Fruit fly (Drosophila melanogaster) whole organism, embryonic: Measurements from ENCODE around the gene CG17377.

Experiments
- Awh ChIP-seq: fragments of 200-800 bp; sonication (Bioruptor generic); IDR thresholded peaks from 2 replicates; pipeline ENCODE4, ENCODE4 v1.3.6; 2022; ENCODE audit warnings: missing biosample characterization, missing genetic modification characterization
- CG10274 ChIP-seq: fragments of 200-800 bp; sonication (Bioruptor generic); optimal IDR thresholded peaks from 3 replicates; lab custom pipeline; 2017; ENCODE audit warnings: missing biosample characterization, mild to moderate bottlenecking, missing genetic modification characterization
- CG10654 ChIP-seq: fragments of 200-800 bp; sonication (Bioruptor generic); optimal IDR thresholded peaks from 2 replicates; lab custom pipeline; 2016; ENCODE audit warnings: missing biosample characterization, missing genetic modification characterization
- CG11456 ChIP-seq: fragments of 200-800 bp; sonication (Bioruptor generic); IDR thresholded peaks from 3 replicates; pipeline ENCODE4 v1.3.6; 2022; ENCODE audit warnings: missing biosample characterization, missing genetic modification characterization
- CG12155 ChIP-seq: fragments of 200-800 bp; sonication (Bioruptor generic); optimal IDR thresholded peaks from 3 replicates; lab custom pipeline; 2016; ENCODE audit warnings: missing biosample characterization, missing genetic modification characterization
- CG1233 ChIP-seq: fragments of 200-800 bp; sonication (Bioruptor generic); optimal IDR thresholded peaks from 4 replicates; lab custom pipeline; 2018; ENCODE audit warnings: missing biosample characterization, mild to moderate bottlenecking, missing genetic modification characterization
- CG14050 ChIP-seq: fragments of 200-800 bp; sonication (Bioruptor generic); IDR thresholded peaks from 3 replicates; pipeline ENCODE4 v1.3.6; 2022; ENCODE audit warnings: missing biosample characterization, missing genetic modification characterization
- CG14441 ChIP-seq: fragments of 200-800 bp; sonication (Bioruptor generic); IDR thresholded peaks from 2 replicates; pipeline ENCODE4 v1.3.6; 2022; ENCODE audit warnings: missing biosample characterization, missing genetic modification characterization
- CG1529 ChIP-seq: fragments of 200-800 bp; sonication (Bioruptor generic); optimal IDR thresholded peaks from 3 replicates; lab custom pipeline; 2018; ENCODE audit warnings: missing biosample characterization, missing genetic modification characterization
- CG15696 ChIP-seq: fragments of 200-800 bp; sonication (Bioruptor generic); optimal IDR thresholded peaks from 2 replicates; lab custom pipeline; 2019; ENCODE audit warnings: missing biosample characterization, mild to moderate bottlenecking, missing genetic modification characterization, moderate library complexity
- CG1603 ChIP-seq: fragments of 200-800 bp; sonication (Bioruptor generic); optimal IDR thresholded peaks from 2 replicates; lab custom pipeline; 2019; ENCODE audit warnings: missing biosample characterization, mild to moderate bottlenecking, missing genetic modification characterization, moderate library complexity
- CG1647 ChIP-seq: fragments of 200-800 bp; sonication (Bioruptor generic); optimal IDR thresholded peaks from 3 replicates; lab custom pipeline; 2016; ENCODE audit warnings: missing biosample characterization, missing genetic modification characterization
- CG16813 ChIP-seq: fragments of 200-800 bp; sonication (Bioruptor generic); IDR thresholded peaks from 3 replicates; pipeline ENCODE4 v1.3.6; 2022; ENCODE audit warnings: missing biosample characterization, missing genetic modification characterization; ENCODE audit not compliant: partially characterized antibody
- CG16863 ChIP-seq: fragments of 200-800 bp; sonication (Bioruptor generic); optimal IDR thresholded peaks from 3 replicates; lab custom pipeline; 2016; ENCODE audit warnings: missing biosample characterization, missing genetic modification characterization
- CG17328 ChIP-seq: fragments of 200-800 bp; sonication (Bioruptor generic); IDR thresholded peaks from 2 replicates; pipeline ENCODE4 v1.3.6; 2022; ENCODE audit warnings: missing biosample characterization, missing genetic modification characterization
- CG18476 ChIP-seq: fragments of 200-800 bp; sonication (Bioruptor generic); optimal IDR thresholded peaks from 2 replicates; lab custom pipeline; 2016; ENCODE audit warnings: missing biosample characterization, mild to moderate bottlenecking, missing genetic modification characterization
- CG2678 ChIP-seq: fragments of 200-800 bp; sonication (Bioruptor generic); optimal IDR thresholded peaks from 3 replicates; lab custom pipeline; 2019; ENCODE audit warnings: missing biosample characterization, mild to moderate bottlenecking, missing genetic modification characterization, moderate library complexity
- CG2875 ChIP-seq: fragments of 200-800 bp; sonication (Bioruptor generic); optimal IDR thresholded peaks from 2 replicates; lab custom pipeline; 2017; ENCODE audit warnings: missing biosample characterization, mild to moderate bottlenecking, missing genetic modification characterization, missing genetic modification reagents
- CG3065 ChIP-seq: fragments of 200-800 bp; sonication (Bioruptor generic); optimal IDR thresholded peaks from 2 replicates; lab custom pipeline; 2016; ENCODE audit warnings: missing biosample characterization, missing genetic modification characterization
- CG6254 ChIP-seq: fragments of 200-800 bp; sonication (Bioruptor generic); optimal IDR thresholded peaks from 3 replicates; lab custom pipeline; 2017; ENCODE audit warnings: mild to moderate bottlenecking, missing biosample characterization, missing genetic modification reagents, missing genetic modification characterization
- CG6654 ChIP-seq: fragments of 200-800 bp; sonication (Bioruptor generic); optimal IDR thresholded peaks from 2 replicates; lab custom pipeline; 2017; ENCODE audit warnings: missing biosample characterization, mild to moderate bottlenecking, missing genetic modification characterization
- CG6791 ChIP-seq: fragments of 200-800 bp; sonication (Bioruptor generic); IDR thresholded peaks from 3 replicates; pipeline ENCODE4 v1.3.6; 2022; ENCODE audit warnings: missing biosample characterization, missing genetic modification characterization; ENCODE audit not compliant: partially characterized antibody
- CG8388 ChIP-seq: fragments of 200-800 bp; sonication (Bioruptor generic); optimal IDR thresholded peaks from 2 replicates; lab custom pipeline; 2019; ENCODE audit warnings: missing biosample characterization, mild to moderate bottlenecking, missing genetic modification characterization, moderate library complexity
- CG9727 ChIP-seq: fragments of 200-800 bp; sonication (Bioruptor generic); optimal IDR thresholded peaks from 3 replicates; lab custom pipeline; 2017; ENCODE audit warnings: missing biosample characterization, mild to moderate bottlenecking, missing genetic modification characterization
- Dbx ChIP-seq: fragments of 200-800 bp; sonication (Bioruptor generic); IDR thresholded peaks from 3 replicates; pipeline ENCODE4 v1.3.6; 2022; ENCODE audit warnings: missing biosample characterization, missing genetic modification characterization
- Doc3 ChIP-seq: fragments of 200-800 bp; sonication (Bioruptor generic); IDR thresholded peaks from 3 replicates; pipeline ENCODE4 v1.3.6; 2022; ENCODE audit warnings: missing biosample characterization, missing genetic modification characterization; ENCODE audit not compliant: partially characterized antibody
- E2f2 ChIP-seq: fragments of 200-800 bp; sonication (Bioruptor generic); IDR thresholded peaks from 2 replicates; pipeline ENCODE4 v1.3.6; 2022; ENCODE audit warnings: missing biosample characterization, missing genetic modification characterization
- ERR ChIP-seq: fragments of 200-800 bp; sonication (Bioruptor generic); optimal IDR thresholded peaks from 2 replicates; lab custom pipeline; 2016; ENCODE audit warnings: missing biosample characterization, missing genetic modification characterization
- Hr39 ChIP-seq: fragments of >200 bp; optimal IDR thresholded peaks from 2 replicates; lab custom pipeline; 2017
- Lim3 ChIP-seq: fragments of 200-800 bp; sonication (Bioruptor generic); IDR thresholded peaks from 2 replicates; pipeline ENCODE4 v1.3.6; 2022; ENCODE audit warnings: missing biosample characterization, missing genetic modification characterization
- Sox102F ChIP-seq: fragments of 200-800 bp; sonication (Bioruptor generic); optimal IDR thresholded peaks from 2 replicates; lab custom pipeline; 2018; ENCODE audit warnings: missing biosample characterization, mild to moderate bottlenecking, missing genetic modification characterization, moderate library complexity
- bcd ChIP-seq: fragments of 200-800 bp; sonication (Bioruptor generic); optimal IDR thresholded peaks from 2 replicates; lab custom pipeline; 2017; ENCODE audit warnings: missing biosample characterization, mild to moderate bottlenecking, missing genetic modification characterization
- br ChIP-seq: fragments of >200 bp; optimal IDR thresholded peaks from 2 replicates; lab custom pipeline; 2017
- cas ChIP-seq: fragments of 200-800 bp; sonication (Bioruptor generic); IDR thresholded peaks from 2 replicates; pipeline ENCODE4 v1.3.6; 2022; ENCODE audit warnings: missing biosample characterization, missing genetic modification characterization
- crp ChIP-seq, 2 experiments: fragments of 200-800 bp; sonication (Bioruptor generic); optimal IDR thresholded peaks; 2 replicates in 1 of 2; 3 replicates in 1 of 2; lab custom pipeline; 2017; ENCODE audit warnings: missing biosample characterization in 2 of 2, missing genetic modification characterization in 2 of 2, mild to moderate bottlenecking in 1 of 2, moderate library complexity in 1 of 2
- dmrt11E ChIP-seq: fragments of 200-800 bp; sonication (Bioruptor generic); optimal IDR thresholded peaks from 3 replicates; lab custom pipeline; 2018; ENCODE audit warnings: missing biosample characterization, mild to moderate bottlenecking, missing genetic modification characterization, moderate library complexity
- gcm ChIP-seq: fragments of 200-800 bp; sonication (Bioruptor generic); optimal IDR thresholded peaks from 2 replicates; lab custom pipeline; 2019; ENCODE audit warnings: missing biosample characterization, mild to moderate bottlenecking, missing genetic modification characterization, moderate library complexity
- gcm2 ChIP-seq: fragments of 200-800 bp; sonication (Bioruptor generic); optimal IDR thresholded peaks from 2 replicates; lab custom pipeline; 2016; ENCODE audit warnings: missing biosample characterization, missing genetic modification characterization
- her ChIP-seq: fragments of 200-800 bp; sonication (Bioruptor generic); optimal IDR thresholded peaks from 2 replicates; lab custom pipeline; 2016; ENCODE audit warnings: missing biosample characterization, missing genetic modification characterization
- kah ChIP-seq: fragments of 200-800 bp; sonication (Bioruptor generic); optimal IDR thresholded peaks from 2 replicates; lab custom pipeline; 2018; ENCODE audit warnings: missing biosample characterization, mild to moderate bottlenecking, missing genetic modification characterization
- kay ChIP-seq: fragments of 200-800 bp; sonication (Bioruptor generic); optimal IDR thresholded peaks from 2 replicates; lab custom pipeline; 2016; ENCODE audit warnings: missing biosample characterization, missing genetic modification characterization
- ken ChIP-seq: fragments of 200-800 bp; sonication (Bioruptor generic); IDR thresholded peaks from 3 replicates; pipeline ENCODE4 v1.3.6; 2022; ENCODE audit warnings: missing biosample characterization, missing genetic modification characterization
- maf-S ChIP-seq: fragments of 200-800 bp; sonication (Bioruptor generic); optimal IDR thresholded peaks from 2 replicates; lab custom pipeline; 2016; ENCODE audit warnings: missing biosample characterization, missing genetic modification characterization
- oc ChIP-seq: fragments of 200-800 bp; sonication (Bioruptor generic); optimal IDR thresholded peaks from 2 replicates; lab custom pipeline; 2018; ENCODE audit warnings: missing biosample characterization, mild to moderate bottlenecking, missing genetic modification characterization, moderate library complexity
- odd ChIP-seq: fragments of 200-800 bp; sonication (Bioruptor generic); optimal IDR thresholded peaks from 2 replicates; lab custom pipeline; 2017; ENCODE audit warnings: missing biosample characterization, mild to moderate bottlenecking, missing genetic modification characterization
- pfk ChIP-seq: fragments of 200-800 bp; sonication (Bioruptor generic); optimal IDR thresholded peaks from 2 replicates; lab custom pipeline; 2018; ENCODE audit warnings: missing biosample characterization, mild to moderate bottlenecking, missing genetic modification characterization, moderate library complexity
- sqz ChIP-seq: fragments of 200-800 bp; sonication (Bioruptor generic); optimal IDR thresholded peaks from 3 replicates; lab custom pipeline; 2018; ENCODE audit warnings: missing biosample characterization, mild to moderate bottlenecking, missing genetic modification characterization
- tx ChIP-seq: fragments of 200-800 bp; sonication (Bioruptor generic); optimal IDR thresholded peaks from 2 replicates; lab custom pipeline; 2016; ENCODE audit warnings: missing biosample characterization, missing genetic modification characterization
- vnd ChIP-seq: fragments of 200-800 bp; sonication (Bioruptor generic); IDR thresholded peaks from 3 replicates; pipeline ENCODE4 v1.3.6; 2022; ENCODE audit warnings: missing biosample characterization, missing genetic modification characterization; ENCODE audit not compliant: partially characterized antibody
- zf30C ChIP-seq: fragments of 200-800 bp; sonication (Bioruptor generic); optimal IDR thresholded peaks from 3 replicates; lab custom pipeline; 2018; ENCODE audit warnings: missing biosample characterization, mild to moderate bottlenecking, missing genetic modification characterization

CG17377 gene

DNA sequence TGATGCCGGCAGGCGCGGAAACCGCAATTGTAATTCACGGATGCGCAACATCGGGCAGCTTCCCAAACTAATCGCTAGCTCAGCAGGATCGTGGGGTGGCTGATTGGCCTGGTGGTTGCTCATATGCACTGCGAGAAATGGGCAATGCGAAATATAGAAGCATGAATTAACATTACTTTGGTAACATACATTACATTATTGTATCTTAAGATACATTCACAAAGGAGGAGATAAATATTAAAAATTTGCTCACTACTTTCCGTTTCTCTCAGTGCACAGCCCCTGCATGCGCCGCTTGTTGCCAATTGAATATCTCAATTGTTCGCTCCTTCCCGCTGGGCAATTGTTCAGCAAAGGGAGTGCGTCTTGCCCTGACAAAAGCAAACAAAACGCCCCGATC is 38.7 kb upstream of the CG17377 start (continued):
- no peak for TF ChIP-seq CG16813
- peak; percentile 20; the same call in 1 of the 2 replicates for TF ChIP-seq E2f2 (GFP tag; lab: Robert Waterston, UW)
- TF ChIP-seq CG6654 (GFP tag; lab: Kevin White, UChicago), result peak; percentile 50
- TF ChIP-seq dmrt11E (tag; lab: Kevin White, UChicago), result peak; percentile 93
- peak; percentile 74 for TF ChIP-seq CG1529
- TF ChIP-seq CG9727 (GFP tag; lab: Kevin White, UChicago), result peak; percentile 90
- TF ChIP-seq oc (tag; lab: Kevin White, UChicago), result peak; percentile 80
- peak; percentile 83 for TF ChIP-seq Awh (GFP tag; lab: Robert Waterston, UW)
- peak; percentile 27 for TF ChIP-seq CG1647 (GFP tag; lab: Kevin White, UChicago)
- TF ChIP-seq CG1233, result peak; percentile 56
- TF ChIP-seq kay (GFP tag; lab: Kevin White, UChicago), result peak; percentile 57
- peak; percentile 63 for TF ChIP-seq CG6254
- peak; percentile 85 for TF ChIP-seq ken (GFP tag; lab: Robert Waterston, UW)
- TF ChIP-seq CG8388 (GFP tag; lab: Kevin White, UChicago), result peak; percentile 75
- TF ChIP-seq ERR (GFP tag; lab: Kevin White, UChicago), result no peak
- peak; percentile 6 for TF ChIP-seq CG3065 (GFP tag; lab: Kevin White, UChicago)
- TF ChIP-seq CG2678 (tag; lab: Kevin White, UChicago), result no peak
- no peak for TF ChIP-seq CG6791 (GFP tag; lab: Robert Waterston, UW)
- TF ChIP-seq kah (GFP tag; lab: Kevin White, UChicago), result peak; percentile 41
- 0 out of 2 replicates have a peak, but pooled peaks have one; percentile 32 for TF ChIP-seq cas (GFP tag; lab: Robert Waterston, UW)
- TF ChIP-seq CG14050 (GFP tag; lab: Robert Waterston, UW), result peak; percentile 40; the same call in 2 of the 3 replicates
- TF ChIP-seq CG18476, result peak; percentile 65
- no peak for TF ChIP-seq gcm2 (GFP tag; lab: Kevin White, UChicago)
- TF ChIP-seq CG10654 (GFP tag; lab: Kevin White, UChicago), result peak; percentile 37
- TF ChIP-seq CG12155 (GFP tag; lab: Kevin White, UChicago), result peak; percentile 50
- TF ChIP-seq odd, result peak; percentile 38
- TF ChIP-seq CG14441 (GFP tag; lab: Robert Waterston, UW), result peak; percentile 50; the same call in 1 of the 2 replicates
- TF ChIP-seq pfk, result no peak
- TF ChIP-seq Sox102F (GFP tag; lab: Kevin White, UChicago), result peak; percentile 66
- TF ChIP-seq maf-S (GFP tag; lab: Kevin White, UChicago), result peak; percentile 24
- peak; percentile 68 for TF ChIP-seq CG16863 (GFP tag; lab: Kevin White, UChicago)
- TF ChIP-seq crp (GFP tag; optimal IDR thresholded peaks at IDR 0.05; lab: Kevin White, UChicago), result peak in 1 of 2 experiments; percentile 3
- TF ChIP-seq CG15696 (tag; lab: Kevin White, UChicago), result peak; percentile 90
- peak; percentile 90 for TF ChIP-seq CG17328 (GFP tag; lab: Robert Waterston, UW)
- TF ChIP-seq CG1603 (tag; lab: Kevin White, UChicago), result peak; percentile 92
- TF ChIP-seq zf30C, result peak; percentile 89
- TF ChIP-seq CG10274 (GFP tag; lab: Kevin White, UChicago), result no peak
- TF ChIP-seq gcm (GFP tag; lab: Kevin White, UChicago), result peak; percentile 75
- peak; percentile 62 for TF ChIP-seq sqz (GFP tag; lab: Kevin White, UChicago)
- peak; percentile 62; the same call in 1 of the 3 replicates for TF ChIP-seq CG11456 (GFP tag; lab: Robert Waterston, UW)
- TF ChIP-seq vnd (GFP tag; lab: Robert Waterston, UW), result no peak
- TF ChIP-seq Lim3 (GFP tag; lab: Robert Waterston, UW), result 0 out of 2 replicates have a peak, but pooled peaks have one; percentile 12
- no peak for TF ChIP-seq Hr39 (lab: Kevin White, UChicago)
- TF ChIP-seq Dbx (GFP tag; lab: Robert Waterston, UW), result no peak
- TF ChIP-seq tx, result peak; percentile 34
- peak; percentile 66 for TF ChIP-seq CG2875 (GFP tag; lab: Kevin White, UChicago)
- TF ChIP-seq her, result peak; percentile 47
- TF ChIP-seq Doc3 (GFP tag; lab: Robert Waterston, UW), result no peak
- peak; percentile 61 for TF ChIP-seq bcd (GFP tag; lab: Kevin White, UChicago)
- no peak for TF ChIP-seq br
